Worm (Caenorhabditis elegans) whole organism, late embryonic: ENCODE results near the gene twk-5.

ENCODE experiments used
- C38D4.7 ChIP-seq: fragments of 200-800 bp; sonication (Bioruptor generic); optimal IDR thresholded peaks from 2 replicates; lab custom pipeline; 2018; ENCODE audit warnings: mild to moderate bottlenecking, missing genetic modification characterization, moderate library complexity, missing compliant biosample characterization
- K02D7.2 ChIP-seq: sonication (generic microtip); optimal IDR thresholded peaks from 2 replicates; lab custom pipeline; 2017; ENCODE audit warnings: mild to moderate bottlenecking, missing genetic modification characterization, missing compliant biosample characterization
- K09A11.1 ChIP-seq: sonication (generic microtip); optimal IDR thresholded peaks from 2 replicates; lab custom pipeline; 2017; ENCODE audit warnings: antibody characterized with exemption, mild to moderate bottlenecking, missing genetic modification characterization, missing compliant biosample characterization; ENCODE audit not compliant: insufficient read depth
- ahr-1 ChIP-seq: sonication (generic microtip); optimal IDR thresholded peaks from 2 replicates; lab custom pipeline; 2016; ENCODE audit warnings: missing genetic modification characterization, missing compliant biosample characterization
- ama-1 ChIP-seq: fragments of 150-350 bp; optimal IDR thresholded peaks from 2 replicates; lab custom pipeline; 2014
- ceh-18 ChIP-seq: sonication (generic microtip); optimal IDR thresholded peaks from 2 replicates; lab custom pipeline; 2016; ENCODE audit warnings: missing genetic modification characterization, missing compliant biosample characterization
- ceh-2 ChIP-seq: sonication (generic microtip); optimal IDR thresholded peaks from 2 replicates; lab custom pipeline; 2016; ENCODE audit warnings: missing genotype, missing genetic modification characterization, missing compliant biosample characterization
- ceh-22 ChIP-seq: sonication (generic microtip); optimal IDR thresholded peaks from 2 replicates; lab custom pipeline; 2017; ENCODE audit warnings: missing biosample characterization, missing genetic modification characterization
- ceh-24 ChIP-seq: sonication (generic microtip); optimal IDR thresholded peaks from 2 replicates; lab custom pipeline; 2016; ENCODE audit warnings: mild to moderate bottlenecking, missing genetic modification characterization, missing compliant biosample characterization
- ceh-45 ChIP-seq: fragments of 200-800 bp; sonication (Bioruptor generic); IDR thresholded peaks from 2 replicates; pipeline ENCODE4 v1.3.6; 2022; ENCODE audit warnings: missing genetic modification reagents, missing genetic modification characterization, missing compliant biosample characterization
- ceh-6 ChIP-seq: fragments of 200-800 bp; sonication (Bioruptor generic); optimal IDR thresholded peaks from 2 replicates; lab custom pipeline; 2018; ENCODE audit warnings: mild to moderate bottlenecking, missing genetic modification characterization, missing compliant biosample characterization
- dmd-4 ChIP-seq: sonication (generic microtip); optimal IDR thresholded peaks from 2 replicates; lab custom pipeline; 2016; ENCODE audit warnings: borderline replicate concordance, missing genetic modification characterization, missing compliant biosample characterization
- dve-1 ChIP-seq: sonication (generic microtip); optimal IDR thresholded peaks from 2 replicates; lab custom pipeline; 2017; ENCODE audit warnings: antibody characterized with exemption, mild to moderate bottlenecking, missing genetic modification characterization, missing compliant biosample characterization
- ets-4 ChIP-seq: sonication (generic microtip); optimal IDR thresholded peaks from 2 replicates; lab custom pipeline; 2016; ENCODE audit warnings: missing genetic modification characterization, missing compliant biosample characterization
- eyg-1 ChIP-seq: sonication (generic microtip); optimal IDR thresholded peaks from 2 replicates; lab custom pipeline; 2016; ENCODE audit warnings: missing genotype, missing genetic modification characterization, missing compliant biosample characterization
- fax-1 ChIP-seq: sonication (generic microtip); optimal IDR thresholded peaks from 2 replicates; lab custom pipeline; 2016; ENCODE audit warnings: missing genotype, missing genetic modification characterization, missing compliant biosample characterization
- fkh-6 ChIP-seq: sonication (generic microtip); optimal IDR thresholded peaks from 2 replicates; lab custom pipeline; 2016; ENCODE audit warnings: missing genetic modification characterization, missing compliant biosample characterization
- gmeb-2 ChIP-seq: sonication (generic microtip); optimal IDR thresholded peaks from 2 replicates; lab custom pipeline; 2016; ENCODE audit warnings: missing genetic modification characterization, inconsistent platforms, missing compliant biosample characterization
- hlh-13 ChIP-seq: fragments of 200-800 bp; sonication (Bioruptor generic); optimal IDR thresholded peaks from 2 replicates; lab custom pipeline; 2018; ENCODE audit warnings: mild to moderate bottlenecking, missing genetic modification characterization, missing compliant biosample characterization
- hlh-6 ChIP-seq: sonication (generic microtip); optimal IDR thresholded peaks from 2 replicates; lab custom pipeline; 2016; ENCODE audit warnings: missing genotype, missing genetic modification characterization, missing compliant biosample characterization
- nfya-1 ChIP-seq: sonication (generic microtip); optimal IDR thresholded peaks from 2 replicates; lab custom pipeline; 2017; ENCODE audit warnings: missing genetic modification characterization, mild to moderate bottlenecking, missing compliant biosample characterization, antibody characterized with exemption, moderate library complexity
- odd-2 ChIP-seq: sonication (generic microtip); optimal IDR thresholded peaks from 2 replicates; lab custom pipeline; 2017; ENCODE audit warnings: antibody characterized with exemption, mild to moderate bottlenecking, missing genetic modification characterization, missing compliant biosample characterization
- pax-1 ChIP-seq: fragments of 150-350 bp; optimal IDR thresholded peaks from 2 replicates; lab custom pipeline; 2014; ENCODE audit warnings: missing biosample characterization, missing genetic modification characterization
- pha-2 ChIP-seq: sonication (generic microtip); optimal IDR thresholded peaks from 2 replicates; lab custom pipeline; 2017; ENCODE audit warnings: mild to moderate bottlenecking, missing genetic modification characterization, missing compliant biosample characterization
- pqm-1 ChIP-seq: sonication (generic microtip); optimal IDR thresholded peaks from 2 replicates; lab custom pipeline; 2016; ENCODE audit warnings: missing genetic modification characterization, missing compliant biosample characterization
- pros-1 ChIP-seq: fragments of 150-350 bp; optimal IDR thresholded peaks from 2 replicates; lab custom pipeline; 2014; ENCODE audit warnings: missing biosample characterization, missing genetic modification reagents, missing genetic modification characterization
- rnt-1 ChIP-seq: sonication (generic microtip); optimal IDR thresholded peaks from 2 replicates; lab custom pipeline; 2016; ENCODE audit warnings: missing genetic modification characterization, missing compliant biosample characterization
- sox-2 ChIP-seq: fragments of 200-800 bp; sonication (Bioruptor generic); IDR thresholded peaks from 2 replicates; pipeline ENCODE4 v1.3.6; 2022; ENCODE audit warnings: missing genetic modification reagents, missing genetic modification characterization, missing compliant biosample characterization
- sox-4 ChIP-seq: sonication (generic microtip); optimal IDR thresholded peaks from 2 replicates; lab custom pipeline; 2017; ENCODE audit warnings: mild to moderate bottlenecking, missing genetic modification characterization, inconsistent platforms, missing compliant biosample characterization
- syd-9 ChIP-seq: sonication (generic microtip); optimal IDR thresholded peaks from 2 replicates; lab custom pipeline; 2016; ENCODE audit warnings: mild to moderate bottlenecking, missing genetic modification characterization, moderate library complexity, missing compliant biosample characterization
- ttx-3 ChIP-seq: sonication (generic microtip); optimal IDR thresholded peaks from 2 replicates; lab custom pipeline; 2016; ENCODE audit warnings: missing genetic modification reagents, missing genetic modification characterization, missing compliant biosample characterization
- unc-3 ChIP-seq, 2 experiments: fragments of 200-800 bp in 1 of 2; sonication (Bioruptor generic) in 1 of 2; sonication (generic microtip) in 1 of 2; conservative IDR thresholded peaks in 1 of 2; optimal IDR thresholded peaks in 1 of 2; 2 replicates each; pipeline versions ENCODE4 v1.3.6 to Lab custom; 2016 to 2022; ENCODE audit warnings: missing compliant biosample characterization in 2 of 2, missing genetic modification characterization in 2 of 2, missing genetic modification reagents in 1 of 2
- unc-86 ChIP-seq: sonication (generic microtip); optimal IDR thresholded peaks from 2 replicates; lab custom pipeline; 2016; ENCODE audit warnings: missing genetic modification characterization, missing compliant biosample characterization
- zip-5 ChIP-seq: sonication (generic microtip); optimal IDR thresholded peaks from 2 replicates; lab custom pipeline; 2016; ENCODE audit warnings: missing genetic modification characterization, missing compliant biosample characterization
- ztf-16 ChIP-seq: sonication (generic microtip); optimal IDR thresholded peaks from 2 replicates; lab custom pipeline; 2017; ENCODE audit warnings: missing genetic modification characterization, missing compliant biosample characterization

Gene twk-5

DNA sequence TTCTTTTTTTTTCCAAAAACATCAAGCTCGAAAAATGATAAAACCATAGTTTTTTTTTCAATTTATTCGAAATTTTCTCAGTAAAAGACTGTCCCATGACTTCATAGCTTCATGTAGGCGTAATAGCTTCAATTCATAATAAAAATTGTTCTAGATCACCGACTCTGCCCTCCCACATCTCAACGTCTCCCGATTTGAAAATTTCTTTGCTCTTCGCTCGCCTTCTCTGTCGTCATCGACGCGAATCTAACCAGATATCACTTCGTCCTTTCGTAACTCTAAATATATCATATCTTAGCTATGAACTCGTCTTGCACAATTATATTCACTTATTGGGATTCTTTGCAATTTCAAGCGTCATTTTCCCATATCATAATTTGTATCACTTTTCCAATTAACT, 29.7 kb upstream of the twk-5 start, which contains the start of gene srh-44:
Gene srh-44, plus strand, starts transcription at position 301 of the 400 bp plus-strand sequence.
- TF ChIP-seq hlh-13 (GFP tag; lab: Kevin White, UChicago) (no peak), K02D7.2 (tag; lab: Kevin White, UChicago) (no peak), K09A11.1 (tag; lab: Kevin White, UChicago) (no peak), fax-1 (tag; lab: Kevin White, UChicago) (no peak), sox-2 (GFP tag; lab: Robert Waterston, UW) (no peak), sox-4 (tag; lab: Kevin White, UChicago) (no peak), C38D4.7 (GFP tag; lab: Kevin White, UChicago) (no peak), ceh-24 (tag; lab: Kevin White, UChicago) (no peak), zip-5 (tag; lab: Kevin White, UChicago) (no peak), ttx-3 (tag; lab: Kevin White, UChicago) (no peak), unc-86 (tag; lab: Kevin White, UChicago) (no peak), ztf-16 (tag; lab: Kevin White, UChicago) (no peak), odd-2 (tag; lab: Kevin White, UChicago) (no peak)
- TF ChIP-seq, all 69 proteins: peak for 0

DNA sequence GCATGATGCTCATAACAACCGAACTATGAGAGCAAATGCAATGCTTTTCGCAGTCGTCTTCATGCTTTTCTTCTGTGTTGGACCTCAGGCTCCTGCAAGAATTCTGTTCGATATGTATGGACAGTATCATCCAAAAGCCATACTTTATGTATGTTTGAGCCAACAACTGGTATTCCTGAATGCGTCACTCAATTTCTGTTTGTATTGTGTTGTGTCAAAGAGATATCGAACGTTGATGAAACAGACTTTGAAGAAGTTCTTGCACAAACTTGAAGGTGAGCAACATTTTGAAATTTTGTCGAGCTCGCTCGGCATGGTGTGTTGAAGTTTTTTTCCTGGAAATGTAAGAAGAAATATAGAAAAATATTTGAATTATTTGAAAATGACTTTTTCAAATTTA, 27.8 kb upstream of the twk-5 start:
- TF ChIP-seq syd-9 (tag; lab: Kevin White, UChicago) (no peak), nfya-1 (tag; lab: Kevin White, UChicago) (no peak), eyg-1 (tag; lab: Kevin White, UChicago) (no peak), ceh-2 (tag; lab: Kevin White, UChicago) (no peak), K09A11.1 (tag; lab: Kevin White, UChicago) (no peak), pha-2 (tag; lab: Kevin White, UChicago) (no peak), ets-4 (tag; lab: Kevin White, UChicago) (no peak), ama-1 (no peak), sox-2 (GFP tag; lab: Robert Waterston, UW) (no peak), unc-86 (tag; lab: Kevin White, UChicago) (no peak), pax-1 (tag; lab: Kevin White, UChicago) (no peak), zip-5 (tag; lab: Kevin White, UChicago) (no peak), rnt-1 (tag; lab: Kevin White, UChicago) (no peak), hlh-6 (tag; lab: Kevin White, UChicago) (no peak), fkh-6 (tag; lab: Kevin White, UChicago) (no peak), unc-3 (GFP tag; conservative IDR thresholded peaks at IDR 0.05; lab: Robert Waterston, UW) (no peak), unc-3 (tag; optimal IDR thresholded peaks at IDR 0.05; lab: Kevin White, UChicago) (no peak), gmeb-2 (no peak), ahr-1 (tag; lab: Kevin White, UChicago) (no peak)
- TF ChIP-seq, all 69 proteins: peak for 0

DNA sequence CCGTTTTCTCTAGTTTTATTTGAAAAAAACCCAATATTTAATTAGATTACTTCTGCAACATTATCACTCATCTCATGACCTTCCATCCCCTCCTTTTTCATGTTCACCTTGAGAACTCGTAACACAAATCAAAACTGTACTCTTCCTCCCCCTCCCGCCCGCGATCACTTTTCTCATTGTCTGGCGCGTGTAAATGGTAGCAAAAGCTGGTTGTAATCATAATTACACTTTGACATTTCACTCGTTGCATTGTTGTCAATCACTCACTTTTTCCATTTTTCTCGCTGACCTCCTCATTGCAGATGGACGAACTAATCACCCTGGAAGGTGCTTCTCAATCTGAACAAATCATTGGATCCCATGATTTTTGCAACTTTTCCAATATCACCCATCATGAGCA, 25.3 kb upstream of the twk-5 start, which contains the start of gene npr-41:
Gene npr-41, plus strand, starts transcription at position 301 of the 400 bp plus-strand sequence.
- no peak for TF ChIP-seq dmd-4 (tag; lab: Kevin White, UChicago)
- TF ChIP-seq K09A11.1 (tag; lab: Kevin White, UChicago): no peak

DNA sequence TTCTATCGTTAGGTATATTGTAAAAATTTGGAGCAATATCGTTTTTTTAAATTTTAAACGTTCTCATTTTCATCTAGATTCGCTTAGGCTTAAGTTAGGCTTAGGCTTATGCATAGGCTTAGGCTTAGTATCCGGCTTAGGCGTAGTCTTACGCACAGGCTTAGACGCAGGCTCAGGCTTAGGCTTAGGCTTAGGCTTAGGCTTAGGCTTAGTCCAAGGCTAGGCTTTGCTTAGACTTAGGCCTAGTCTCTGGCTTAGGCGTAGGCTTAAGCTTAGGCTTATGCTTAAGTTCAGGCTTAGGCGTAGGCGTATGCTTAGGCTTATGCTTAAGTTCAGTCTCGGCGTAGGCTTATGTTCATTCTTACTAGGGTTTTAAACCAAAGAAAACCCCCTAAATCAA, 18.7 kb upstream of the twk-5 start:
- TF ChIP-seq ama-1 (no peak), dve-1 (tag; lab: Kevin White, UChicago) (peak; percentile 2)

DNA sequence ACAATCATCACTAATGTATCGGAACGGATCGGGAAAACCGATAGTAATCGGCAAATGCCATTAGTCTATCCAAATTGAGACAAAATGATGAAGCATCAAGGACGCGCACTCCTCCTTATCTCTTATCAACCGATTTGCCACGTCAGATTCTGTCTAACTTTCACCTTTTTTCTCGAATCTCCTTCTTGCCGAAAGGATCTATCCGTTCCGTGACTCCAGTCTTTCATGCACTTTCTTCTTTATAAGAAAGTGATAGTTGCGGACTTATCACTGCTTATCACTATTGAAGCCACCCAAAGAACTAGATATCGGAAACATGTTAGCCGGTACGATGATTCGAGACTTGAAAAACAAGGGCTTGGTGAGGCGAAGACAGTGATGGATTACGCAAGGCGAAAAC, 16.9 kb upstream of the twk-5 start:
- TF ChIP-seq ceh-45 (GFP tag; lab: Robert Waterston, UW): no peak
- no peak for TF ChIP-seq C38D4.7 (GFP tag; lab: Kevin White, UChicago)
- no peak for TF ChIP-seq K02D7.2 (tag; lab: Kevin White, UChicago)
- no peak for TF ChIP-seq zip-5 (tag; lab: Kevin White, UChicago)
- TF ChIP-seq sox-2 (GFP tag; lab: Robert Waterston, UW): no peak
- TF ChIP-seq ceh-18 (tag; lab: Kevin White, UChicago): no peak
- TF ChIP-seq pax-1 (tag; lab: Kevin White, UChicago): no peak
- TF ChIP-seq ceh-6: no peak
- no peak for TF ChIP-seq pqm-1
- TF ChIP-seq syd-9 (tag; lab: Kevin White, UChicago): no peak
- no peak for TF ChIP-seq ceh-22 (tag; lab: Kevin White, UChicago)
- TF ChIP-seq pha-2 (tag; lab: Kevin White, UChicago): no peak
- no peak for TF ChIP-seq ceh-24 (tag; lab: Kevin White, UChicago)
- no peak for TF ChIP-seq ztf-16 (tag; lab: Kevin White, UChicago)
- no peak for TF ChIP-seq pros-1 (tag; lab: Kevin White, UChicago)
- TF ChIP-seq, all 69 proteins: peak for 0
